Worm (Caenorhabditis elegans): ENCODE results near the gene srbc-78.

Gene srbc-78

ce11 chrV:20476514-20476913, 12.5 kb downstream of the srbc-78 start:
- TF ChIP-seq lin-39 (tag; optimal IDR thresholded peaks at IDR 0.05) (no peak), ceh-82 (tag; optimal IDR thresholded peaks at IDR 0.05) (no peak), nhr-12 (tag; optimal IDR thresholded peaks at IDR 0.05) (no peak), elt-3 (tag; optimal IDR thresholded peaks at IDR 0.05) (no peak), alr-1 (tag; optimal IDR thresholded peaks at IDR 0.05) (no peak), nhr-21 (tag; optimal IDR thresholded peaks at IDR 0.05) (no peak), peb-1 (tag; optimal IDR thresholded peaks at IDR 0.05) (no peak), lin-11 (tag; optimal IDR thresholded peaks at IDR 0.05) (no peak), sma-9 (GFP tag; optimal IDR thresholded peaks at IDR 0.05) (no peak), sma-9 (tag; optimal IDR thresholded peaks at IDR 0.05) (no peak), nhr-23 (tag; optimal IDR thresholded peaks at IDR 0.05) (no peak), elt-1 (tag; optimal IDR thresholded peaks at IDR 0.05) (no peak), nhr-77 (tag; optimal IDR thresholded peaks at IDR 0.05) (no peak), nhr-237 (tag; optimal IDR thresholded peaks at IDR 0.05) (no peak), sem-4 (tag; optimal IDR thresholded peaks at IDR 0.05) (no peak), mbf-1 (tag; optimal IDR thresholded peaks at IDR 0.05) (no peak), unc-39 (tag; optimal IDR thresholded peaks at IDR 0.05) (no peak)

DNA sequence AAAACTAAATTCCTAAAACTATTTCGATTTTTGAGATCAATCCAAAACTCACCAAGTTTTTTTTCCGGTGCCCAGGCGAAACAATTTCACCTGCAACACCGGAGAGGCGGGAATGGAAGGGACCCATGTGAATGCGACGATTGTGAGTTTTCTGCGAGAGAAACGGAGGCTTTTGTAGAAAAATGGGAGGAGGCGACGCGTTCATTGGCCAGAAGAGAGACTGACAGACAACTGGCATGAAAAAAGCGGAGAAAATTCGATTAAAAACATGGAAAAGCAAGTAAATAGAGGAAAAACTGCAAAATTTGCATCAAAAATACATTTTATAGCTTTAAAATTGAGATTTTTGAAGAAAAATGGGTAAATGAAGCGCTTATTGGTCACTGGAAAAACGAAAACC, 13.2 kb downstream of the srbc-78 start, which contains the start of gene B0250.7:
Gene B0250.7 (minus strand): TSS at position 232 of the 400 bp plus-strand sequence.
- no peak for TF ChIP-seq C34F6.9 (tag; optimal IDR thresholded peaks at IDR 0.05)
- peak in 1 of 2 experiments; percentile 19 for TF ChIP-seq lsy-2 (tag; optimal IDR thresholded peaks at IDR 0.05)

- no peak for TF ChIP-seq ztf-11 (tag; optimal IDR thresholded peaks at IDR 0.05)
- no peak for TF ChIP-seq mdl-1 (tag; optimal IDR thresholded peaks at IDR 0.05)
- TF ChIP-seq aly-2 (tag; optimal IDR thresholded peaks at IDR 0.05): no peak
- TF ChIP-seq zag-1 (tag; optimal IDR thresholded peaks at IDR 0.05): no peak
Measured at ce11 chrV:20475029-20475428, 14.0 kb downstream of the srbc-78 start.

DNA sequence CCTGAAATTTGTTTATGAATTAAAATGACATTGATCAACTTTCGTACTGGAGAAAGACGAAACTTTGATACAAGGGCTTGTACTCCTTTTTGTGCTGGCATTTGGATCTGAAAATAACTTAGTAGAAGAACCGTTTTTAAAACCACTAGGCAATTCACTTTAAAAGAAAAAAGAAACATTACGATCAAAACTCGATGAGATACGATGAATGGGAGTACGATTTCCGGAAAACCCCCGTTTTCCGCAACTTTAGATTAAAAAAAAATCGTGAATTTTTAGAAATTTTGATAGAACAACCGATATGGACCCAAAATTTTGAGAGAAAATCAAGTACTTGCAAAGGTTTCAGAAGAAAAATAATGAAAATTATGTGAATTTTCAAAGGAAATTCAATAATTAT, 18.6 kb downstream of the srbc-78 start, which contains the start of gene B0250.8:
Gene B0250.8 (minus strand): TSS at position 101 of the 400 bp plus-strand sequence.
- TF ChIP-seq gmeb-1 (tag; optimal IDR thresholded peaks at IDR 0.05) (no peak), nhr-10 (tag; optimal IDR thresholded peaks at IDR 0.05) (no peak)

- TF ChIP-seq mab-5 (tag; optimal IDR thresholded peaks at IDR 0.05): no peak
- TF ChIP-seq nhr-129 (tag; optimal IDR thresholded peaks at IDR 0.05): no peak
- no peak for TF ChIP-seq sem-4 (tag; optimal IDR thresholded peaks at IDR 0.05)
- no peak for TF ChIP-seq peb-1 (tag; optimal IDR thresholded peaks at IDR 0.05)
- TF ChIP-seq sma-9 (GFP tag; optimal IDR thresholded peaks at IDR 0.05): no peak
- TF ChIP-seq sma-9 (tag; optimal IDR thresholded peaks at IDR 0.05): no peak
- TF ChIP-seq nhr-21 (tag; optimal IDR thresholded peaks at IDR 0.05): no peak
- TF ChIP-seq unc-55 (GFP tag; optimal IDR thresholded peaks at IDR 0.05): no peak
- TF ChIP-seq lin-11 (tag; optimal IDR thresholded peaks at IDR 0.05): no peak
- no peak for TF ChIP-seq nhr-23 (tag; optimal IDR thresholded peaks at IDR 0.05)
Measured at ce11 chrV:20464778-20465177, 24.2 kb downstream of the srbc-78 start.

DNA sequence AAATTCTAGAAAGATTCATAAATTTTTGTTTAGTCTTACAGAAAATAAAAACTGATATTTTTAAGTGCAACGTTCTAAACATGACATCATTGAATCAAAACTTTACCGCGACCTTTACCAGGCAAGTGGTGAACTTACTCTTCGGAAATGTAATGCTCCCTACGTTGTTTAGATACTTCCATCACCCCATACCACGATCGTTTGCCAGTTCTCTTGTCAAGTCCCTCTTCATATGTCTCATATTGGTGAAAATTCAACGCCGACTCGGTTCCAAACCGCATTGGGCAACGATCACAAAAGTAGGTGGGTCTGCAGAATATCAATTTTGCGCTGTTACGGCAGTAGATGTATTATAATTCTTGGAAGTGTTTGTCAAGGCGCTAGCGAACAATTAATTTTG, 28.2 kb downstream of the srbc-78 start, which contains the start of gene B0250.18:
Gene B0250.18 (minus strand): TSS at position 101 of the 400 bp plus-strand sequence.
- TF ChIP-seq lsy-2 (tag; optimal IDR thresholded peaks at IDR 0.05) (no peak), unc-55 (GFP tag; optimal IDR thresholded peaks at IDR 0.05) (no peak), nhr-129 (tag; optimal IDR thresholded peaks at IDR 0.05) (no peak), sma-9 (GFP tag; optimal IDR thresholded peaks at IDR 0.05) (no peak), sma-9 (tag; optimal IDR thresholded peaks at IDR 0.05) (no peak), nhr-237 (tag; optimal IDR thresholded peaks at IDR 0.05) (no peak), ztf-11 (tag; optimal IDR thresholded peaks at IDR 0.05) (no peak), mab-5 (tag; optimal IDR thresholded peaks at IDR 0.05) (no peak)

- no peak for TF ChIP-seq skn-1 (tag; optimal IDR thresholded peaks at IDR 0.05)
- peak; percentile 5 for TF ChIP-seq C34F6.9 (tag; optimal IDR thresholded peaks at IDR 0.05)
- no peak for TF ChIP-seq mbf-1 (tag; optimal IDR thresholded peaks at IDR 0.05)
- peak; percentile 3 for TF ChIP-seq unc-55 (GFP tag; optimal IDR thresholded peaks at IDR 0.05)
- TF ChIP-seq gmeb-1 (tag; optimal IDR thresholded peaks at IDR 0.05): no peak
- no peak for TF ChIP-seq fos-1 (tag; optimal IDR thresholded peaks at IDR 0.05)
- no peak for TF ChIP-seq crh-2 (tag; optimal IDR thresholded peaks at IDR 0.05)
- TF ChIP-seq Y55F3AM.14 (GFP tag; optimal IDR thresholded peaks at IDR 0.05): no peak
- TF ChIP-seq nhr-11 (tag; optimal IDR thresholded peaks at IDR 0.05): no peak
Measured at ce11 chrV:20457155-20457554, 31.8 kb downstream of the srbc-78 start.

All from whole organism, L2 larva.